Fruit fly (Drosophila melanogaster) S2 (cell line): Measurements from ENCODE around the gene Gfat2.

Experiments used
- CG8478 ChIP-seq: fragments of >200 bp; optimal IDR thresholded peaks from 2 replicates; lab custom pipeline; 2018
- CTCF ChIP-seq, 2 experiments: fragments of >200 bp; optimal IDR thresholded peaks; 2 replicates each; lab custom pipeline; 2018

DNA sequence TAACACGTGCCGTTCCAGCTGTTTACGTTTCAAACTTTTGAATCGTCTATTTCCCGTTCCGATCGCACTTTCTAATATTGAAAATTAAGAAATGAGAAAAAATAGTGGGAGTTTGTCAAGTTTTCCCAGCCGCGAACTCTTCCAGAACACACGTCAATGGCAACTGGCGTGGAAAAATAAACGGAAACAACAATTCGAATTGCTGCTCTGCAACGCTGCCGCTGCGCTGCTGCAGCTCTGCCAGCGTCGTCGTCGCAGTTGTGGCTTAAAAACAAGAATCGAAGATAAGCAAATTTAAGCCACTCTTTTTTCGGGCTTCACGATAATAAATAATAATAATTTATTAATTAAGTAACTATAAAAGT, 8.5 kb downstream of the Gfat2 start:
- TF ChIP-seq CG8478 (no peak), CTCF (optimal IDR thresholded peaks at IDR 0.05; lab: Kevin White, UChicago) (no peak)
